Worm (Caenorhabditis elegans) whole organism, L3 larva: ENCODE measurements around the gene fbxa-84.

Source experiments
- ZK546.5 ChIP-seq: sonication (generic microtip); optimal IDR thresholded peaks from 2 replicates; lab custom pipeline; 2017; ENCODE audit warnings: missing biosample characterization, missing genetic modification characterization
- ama-1 ChIP-seq: fragments of 150-350 bp; optimal IDR thresholded peaks from 2 replicates; lab custom pipeline; 2018
- nfya-1 ChIP-seq: sonication (generic microtip); optimal IDR thresholded peaks from 2 replicates; lab custom pipeline; 2017; ENCODE audit warnings: missing genetic modification characterization, mild to moderate bottlenecking, missing compliant biosample characterization, antibody characterized with exemption, moderate library complexity; ENCODE audit not compliant: insufficient read depth
- sea-2 ChIP-seq: fragments of 150-350 bp; sonication (generic microtip); optimal IDR thresholded peaks from 4 replicates; lab custom pipeline; 2014; ENCODE audit warnings: missing biosample characterization, missing genetic modification reagents, missing genetic modification characterization

ce11 chrV:15186259-15186927 lies 4.2 kb downstream of the fbxa-84 start, which contains the start of gene Y75B12B.3:
- TF ChIP-seq nfya-1 (tag; lab: Kevin White, UChicago): no peak
- no peak for TF ChIP-seq sea-2
- no peak for TF ChIP-seq ZK546.5 (tag; lab: Kevin White, UChicago)
- TF ChIP-seq ama-1: peak; percentile 86
